Worm (Caenorhabditis elegans): ENCODE data around the gene gip-1.

The gip-1 gene

DNA sequence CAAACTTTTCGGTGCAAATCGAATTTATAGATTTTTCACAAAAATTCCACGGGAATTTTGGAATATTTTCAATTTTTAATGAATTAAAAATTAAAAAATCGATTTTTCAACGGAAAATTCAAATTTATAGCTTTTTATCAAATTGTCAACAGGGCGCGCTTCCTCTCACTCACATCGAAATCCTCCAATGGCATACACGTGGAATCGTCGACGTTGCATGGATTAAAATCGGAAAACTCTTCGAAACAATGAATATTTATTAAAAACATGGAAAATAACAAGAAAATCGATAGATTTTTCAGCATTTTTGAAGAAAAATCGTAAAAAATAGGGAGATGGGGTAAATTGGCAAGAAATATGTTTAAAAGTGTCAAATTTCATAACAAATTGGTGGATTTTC is 18.1 kb upstream of the gip-1 start, which contains the start of gene Y54F10BM.12:
Y54F10BM.12 (minus strand) TSS at position 344 of the 400 bp plus-strand sequence.
- TF ChIP-seq nfya-1 (tag; optimal IDR thresholded peaks at IDR 0.05) (no peak), ceh-34 (tag; optimal IDR thresholded peaks at IDR 0.05) (peak; percentile 7)

DNA sequence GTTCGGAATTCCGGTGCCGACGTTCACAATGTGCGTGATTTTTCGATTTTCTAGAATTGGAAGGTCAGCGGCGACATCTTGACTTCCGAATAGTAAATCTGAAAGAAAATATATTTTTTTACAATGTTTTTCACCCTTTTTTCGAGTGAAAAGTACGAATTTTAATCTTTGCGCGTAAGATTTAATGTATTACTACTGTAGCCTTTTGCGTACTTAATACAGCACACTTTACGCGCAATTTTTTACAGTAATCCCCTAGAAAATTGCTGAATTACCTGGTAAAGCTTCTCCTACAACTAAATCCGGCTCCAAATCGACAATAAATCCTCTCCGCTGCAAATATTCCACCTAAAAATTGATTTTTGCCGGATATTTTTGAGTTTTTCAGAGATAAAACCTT is 17.0 kb upstream of the gip-1 start:
- TF ChIP-seq hlh-30 (tag; optimal IDR thresholded peaks at IDR 0.05; ENCODE audit: insufficient read depth) (no peak), pros-1 (tag; optimal IDR thresholded peaks at IDR 0.05) (no peak), C38D4.7 (GFP tag; optimal IDR thresholded peaks at IDR 0.05) (no peak), ceh-18 (tag; optimal IDR thresholded peaks at IDR 0.05) (no peak)

DNA sequence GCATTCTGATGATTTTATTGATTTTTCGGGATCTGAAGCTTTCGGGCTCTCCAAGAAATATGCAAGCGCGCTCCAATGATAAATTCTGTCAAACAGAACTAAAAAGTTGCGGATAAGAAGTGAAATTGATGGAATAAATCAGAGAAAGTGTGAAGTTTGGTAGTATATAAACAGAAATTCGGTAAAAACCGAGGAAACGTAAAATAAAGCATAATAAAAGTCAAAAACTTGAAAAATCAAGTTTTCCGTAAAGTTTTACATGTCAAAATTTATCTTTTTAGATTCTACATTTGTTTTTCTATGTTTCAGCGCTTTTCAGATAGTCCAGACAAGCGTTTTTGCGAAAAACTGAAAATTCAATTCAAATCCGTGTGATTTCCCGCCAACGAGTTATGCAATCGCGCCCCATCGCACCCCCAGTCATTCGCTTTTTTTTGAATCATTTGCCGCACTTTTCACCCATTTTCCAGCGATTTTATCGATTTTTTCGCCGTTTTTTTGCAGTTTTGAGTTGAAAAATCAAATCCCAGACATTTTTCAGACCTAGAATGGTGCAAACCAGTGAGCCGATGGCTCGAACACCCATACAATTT is 16.3 kb upstream of the gip-1 start, which contains the start of the genes Y54F10BM.13 and ppm-1.D:
Y54F10BM.13 (minus strand) TSS at position 51 of the 593 bp plus-strand sequence.
ppm-1.D (plus strand) TSS at position 540 of the 593 bp plus-strand sequence.
- peak; percentile 28 for TF ChIP-seq elt-2 (tag; optimal IDR thresholded peaks at IDR 0.05)
- peak; percentile 26 for TF ChIP-seq ceh-48 (tag; optimal IDR thresholded peaks at IDR 0.05)
- no peak for TF ChIP-seq ceh-34 (tag; optimal IDR thresholded peaks at IDR 0.05)
- TF ChIP-seq fax-1 (tag; optimal IDR thresholded peaks at IDR 0.05): no peak
- no peak for TF ChIP-seq pha-4 (tag; optimal IDR thresholded peaks at IDR 0.05)
- TF ChIP-seq rnt-1 (tag; optimal IDR thresholded peaks at IDR 0.05): peak; percentile 2
- TF ChIP-seq madf-2 (tag; optimal IDR thresholded peaks at IDR 0.05): no peak
- no peak for TF ChIP-seq dve-1 (tag; optimal IDR thresholded peaks at IDR 0.05)
- TF ChIP-seq nfya-1 (tag; optimal IDR thresholded peaks at IDR 0.05): peak; percentile 18
- TF ChIP-seq ceh-31 (tag; optimal IDR thresholded peaks at IDR 0.05): peak; percentile 27
- no peak for TF ChIP-seq ceh-19 (GFP tag; optimal IDR thresholded peaks at IDR 0.05)
- no peak for TF ChIP-seq ceh-6 (GFP tag; optimal IDR thresholded peaks at IDR 0.05)
- no peak for TF ChIP-seq pha-2 (tag; optimal IDR thresholded peaks at IDR 0.05)

DNA sequence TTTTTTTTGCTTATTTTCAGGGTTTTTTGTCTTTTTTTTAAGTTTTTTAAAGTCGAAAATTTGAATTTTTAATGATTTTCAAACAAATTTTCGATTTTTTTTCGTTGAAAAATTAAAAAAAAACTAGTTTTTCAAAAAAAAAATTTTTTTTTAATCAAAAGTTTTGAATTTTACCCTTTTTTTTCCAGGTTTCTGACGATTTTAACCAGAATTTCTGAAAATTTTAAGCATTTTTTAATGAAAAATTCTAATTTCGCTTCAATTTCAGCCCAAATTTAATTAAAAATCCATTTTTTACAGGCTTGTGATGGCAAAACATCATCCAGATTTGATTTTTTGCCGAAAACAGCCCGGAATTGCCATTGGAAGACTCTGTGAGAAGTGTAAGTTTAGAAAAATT is 4.1 kb upstream of the gip-1 start, which contains the start of gene phf-5:
phf-5 (plus strand) TSS at position 301 of the 400 bp plus-strand sequence.
- TF ChIP-seq hlh-13 (GFP tag; optimal IDR thresholded peaks at IDR 0.05) (no peak), npax-4 (tag; optimal IDR thresholded peaks at IDR 0.05) (no peak), fkh-10 (GFP tag; optimal IDR thresholded peaks at IDR 0.05) (no peak), dmd-4 (tag; optimal IDR thresholded peaks at IDR 0.05; ENCODE audit: borderline replicate concordance) (no peak), pag-3 (tag; optimal IDR thresholded peaks at IDR 0.05; ENCODE audit: borderline replicate concordance) (no peak), ttx-3 (tag; optimal IDR thresholded peaks at IDR 0.05) (no peak), ceh-31 (tag; optimal IDR thresholded peaks at IDR 0.05) (no peak)

- TF ChIP-seq pax-1 (tag; optimal IDR thresholded peaks at IDR 0.05): no peak
Measured at ce11 chrIII:2349956-2350355, 2.6 kb downstream of the gip-1 start.

ce11 chrIII:2362648-2363047 is 15.3 kb downstream of the gip-1 start, which contains the start of gene srd-69:
TSS of gene srd-69 (plus strand) at chrIII:2362948.
- no peak for TF ChIP-seq ceh-30 (tag; optimal IDR thresholded peaks at IDR 0.05)
- no peak for TF ChIP-seq hlh-6 (tag; optimal IDR thresholded peaks at IDR 0.05)
- no peak for TF ChIP-seq F13H6.1 (tag; optimal IDR thresholded peaks at IDR 0.05)
- TF ChIP-seq elt-2 (tag; optimal IDR thresholded peaks at IDR 0.05): no peak
- no peak for TF ChIP-seq ceh-6 (GFP tag; optimal IDR thresholded peaks at IDR 0.05)
- TF ChIP-seq hlh-15 (tag; optimal IDR thresholded peaks at IDR 0.05): no peak
- TF ChIP-seq eyg-1 (tag; optimal IDR thresholded peaks at IDR 0.05): no peak
- no peak for TF ChIP-seq madf-2 (tag; optimal IDR thresholded peaks at IDR 0.05)
- TF ChIP-seq ceh-45 (GFP tag; IDR thresholded peaks at IDR 0.05): no peak
- no peak for TF ChIP-seq ttx-3 (tag; optimal IDR thresholded peaks at IDR 0.05)
- TF ChIP-seq fkh-10 (GFP tag; optimal IDR thresholded peaks at IDR 0.05): no peak
- no peak for TF ChIP-seq pqm-1 (tag; optimal IDR thresholded peaks at IDR 0.05)
- TF ChIP-seq C38D4.7 (GFP tag; optimal IDR thresholded peaks at IDR 0.05): no peak
- TF ChIP-seq ceh-19 (GFP tag; optimal IDR thresholded peaks at IDR 0.05): no peak

Measured in whole organism, late embryonic.